Fruit fly (Drosophila melanogaster) whole organism, prepupa: Measurements from ENCODE around the gene CG10959.

Experiments used
- Blimp-1 ChIP-seq: fragments of 200-800 bp; sonication (Bioruptor generic); optimal IDR thresholded peaks from 3 replicates; lab custom pipeline; 2017; ENCODE audit warnings: missing biosample characterization, missing genetic modification characterization, mild to moderate bottlenecking, moderate library complexity, missing genetic modification reagents
- CG15336 ChIP-seq: fragments of 200-800 bp; sonication (Bioruptor generic); IDR thresholded peaks from 2 replicates; pipeline ENCODE4 v1.3.6; 2022; ENCODE audit warnings: missing biosample characterization, missing genetic modification characterization
- CG32006 ChIP-seq: fragments of 200-800 bp; sonication (Bioruptor generic); optimal IDR thresholded peaks from 3 replicates; lab custom pipeline; 2017; ENCODE audit warnings: missing biosample characterization, mild to moderate bottlenecking, missing genetic modification characterization
- CG6276 ChIP-seq: fragments of 200-800 bp; sonication (Bioruptor generic); optimal IDR thresholded peaks from 2 replicates; lab custom pipeline; 2017; ENCODE audit warnings: missing biosample characterization, mild to moderate bottlenecking, missing genetic modification characterization
- Eip93F ChIP-seq: fragments of 200-800 bp; sonication (Bioruptor generic); optimal IDR thresholded peaks from 2 replicates; lab custom pipeline; 2016; ENCODE audit warnings: missing biosample characterization, mild to moderate bottlenecking, missing genetic modification characterization
- Hr39 ChIP-seq: fragments of 200-800 bp; sonication (Bioruptor generic); optimal IDR thresholded peaks from 2 replicates; lab custom pipeline; 2016; ENCODE audit warnings: missing biosample characterization, missing genetic modification characterization
- Hr4 ChIP-seq: fragments of 200-800 bp; sonication (Bioruptor generic); optimal IDR thresholded peaks from 3 replicates; lab custom pipeline; 2016; ENCODE audit warnings: missing biosample characterization, missing genetic modification characterization
- lz ChIP-seq: fragments of 200-800 bp; sonication (Bioruptor generic); optimal IDR thresholded peaks from 3 replicates; lab custom pipeline; 2016; ENCODE audit warnings: missing biosample characterization, missing genetic modification characterization
- ss ChIP-seq, 2 experiments: fragments of 200-800 bp; sonication (Bioruptor generic); optimal IDR thresholded peaks; 2 replicates in 1 of 2; 3 replicates in 1 of 2; lab custom pipeline; 2017 to 2018; ENCODE audit warnings: mild to moderate bottlenecking in 2 of 2, missing biosample characterization in 2 of 2, missing genetic modification characterization in 2 of 2, moderate library complexity in 1 of 2
- vri ChIP-seq: fragments of 200-800 bp; sonication (Bioruptor generic); optimal IDR thresholded peaks from 3 replicates; lab custom pipeline; 2016; ENCODE audit warnings: missing biosample characterization, mild to moderate bottlenecking, missing genetic modification characterization

- TF ChIP-seq ss (GFP tag; optimal IDR thresholded peaks at IDR 0.05; lab: Kevin White, UChicago) (no peak), CG6276 (no peak), Eip93F (GFP tag; lab: Kevin White, UChicago) (no peak), lz (peak; percentile 23), Hr39 (peak; percentile 40), vri (no peak), CG32006 (GFP tag; lab: Kevin White, UChicago) (peak; percentile 23), CG15336 (0 out of 2 replicates have a peak, but pooled peaks have one; percentile 33), Hr4 (no peak), Blimp-1 (GFP tag; lab: Kevin White, UChicago) (no peak)
These were observed 33.9 kb upstream of the CG10959 start for dm6 chrX:8114476-8115342.
